Fruit fly (Drosophila melanogaster) S2 (cell line): Measurements from ENCODE around the gene CG10089.
A peak's percentile ranks its signal among the peaks of the same experiment; 100 is the strongest.

Experiments
- CG8478 ChIP-seq: fragments of >200 bp; optimal IDR thresholded peaks from 2 replicates; lab custom pipeline; 2018
- CTCF ChIP-seq, 2 experiments: fragments of >200 bp; optimal IDR thresholded peaks; 2 replicates each; lab custom pipeline; 2018

CG10089 gene

DNA sequence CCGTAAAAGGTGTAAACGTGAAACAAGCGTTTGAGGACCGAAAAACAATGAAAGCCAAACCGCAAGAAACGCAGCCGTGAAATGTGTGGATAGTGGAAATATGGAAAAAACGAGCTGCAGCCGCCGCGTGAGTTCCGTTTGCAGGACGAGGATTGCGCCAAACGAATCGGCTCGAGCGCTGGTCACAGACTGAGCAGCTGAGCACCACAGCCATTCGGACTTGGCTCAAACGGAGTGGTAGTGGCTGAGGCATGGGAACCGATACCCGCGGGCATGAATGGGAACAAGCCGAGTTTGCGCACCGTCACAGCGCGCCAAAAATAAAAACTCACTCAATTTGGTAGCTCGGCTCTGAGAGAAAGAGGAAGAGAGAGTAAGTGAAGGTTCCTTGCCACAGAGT lies at the start of gene CG10089:
Gene CG10089, minus strand, starts transcription at position 181 of the 400 bp plus-strand sequence.
- TF ChIP-seq CTCF (optimal IDR thresholded peaks at IDR 0.05; lab: Kevin White, UChicago) (no peak), CG8478 (lab: Kevin White, UChicago) (no peak)

dm6 chr3L:13519555-13520284 lies 45.1 kb upstream of the CG10089 start, which contains the start of gene CG10710:
CG10710 (minus strand) TSS chr3L:13519605.
- TF ChIP-seq CG8478 (lab: Kevin White, UChicago) (no peak), CTCF (optimal IDR thresholded peaks at IDR 0.05; lab: Kevin White, UChicago) (no peak)

DNA sequence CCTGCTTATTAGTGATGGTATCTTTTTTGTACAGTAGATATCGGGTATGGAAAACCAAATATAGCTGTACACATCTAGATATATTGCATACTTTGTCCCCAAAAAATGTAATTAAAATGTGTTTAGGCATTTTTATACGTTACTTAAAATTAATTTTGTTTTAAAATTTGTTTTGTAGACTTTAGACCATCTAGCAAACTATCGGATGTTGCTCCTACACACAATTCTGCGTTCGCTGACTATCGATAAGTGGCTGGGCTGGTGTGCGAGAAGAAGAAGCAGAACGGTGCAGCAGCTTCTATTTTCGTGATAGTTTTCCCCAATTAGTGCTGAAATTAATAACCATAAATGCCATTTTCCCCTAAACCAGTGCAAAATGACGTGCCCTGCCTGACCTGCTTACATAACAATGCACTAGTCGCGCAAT lies 38.5 kb upstream of the CG10089 start, which contains the start of the genes Vps36 and Liprin-beta:
Gene Vps36, minus strand, starts transcription at position 1 of the 427 bp plus-strand sequence.
Gene Liprin-beta, plus strand, starts transcription at position 143 of the 427 bp plus-strand sequence.
- TF ChIP-seq CG8478 (lab: Kevin White, UChicago) (no peak), CTCF (optimal IDR thresholded peaks at IDR 0.05; lab: Kevin White, UChicago) (no peak)

- TF ChIP-seq CTCF (optimal IDR thresholded peaks at IDR 0.05; lab: Kevin White, UChicago), result no peak
- no peak for TF ChIP-seq CG8478 (lab: Kevin White, UChicago)
Observed at dm6 chr3L:13503631-13504030, 29.0 kb upstream of the CG10089 start.

- TF ChIP-seq CG8478 (lab: Kevin White, UChicago) (no peak), CTCF (optimal IDR thresholded peaks at IDR 0.05; lab: Kevin White, UChicago) (peak; percentile 29 to 49)
Observed at dm6 chr3L:13502484-13503109, 28.0 kb upstream of the CG10089 start, which contains the start of gene Spt20. Spt20 (plus strand) TSS chr3L:13502707.

dm6 chr3L:13499932-13500719 lies 25.5 kb upstream of the CG10089 start:
- TF ChIP-seq CTCF (optimal IDR thresholded peaks at IDR 0.05; lab: Kevin White, UChicago), result no peak
- no peak for TF ChIP-seq CG8478 (lab: Kevin White, UChicago)

DNA sequence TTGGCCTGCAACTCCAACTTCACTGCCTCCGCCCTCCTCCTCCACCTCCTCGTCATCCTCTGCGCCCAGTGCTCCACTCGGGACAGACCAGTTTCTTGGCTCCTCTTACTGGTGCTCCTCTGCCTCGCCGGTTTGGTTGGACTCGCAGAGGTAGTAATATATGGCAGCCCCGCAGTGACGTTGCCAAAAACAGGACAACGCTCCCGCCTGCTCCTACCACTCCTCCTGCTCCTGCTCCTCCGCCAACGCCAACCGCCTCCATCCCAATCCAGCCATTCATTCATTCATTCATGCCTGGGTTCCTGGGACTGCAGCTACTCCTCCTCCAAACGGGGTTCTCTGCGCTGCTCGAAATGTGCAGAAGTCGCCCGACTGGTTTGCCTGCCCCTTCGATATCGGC lies 24.9 kb upstream of the CG10089 start:
- TF ChIP-seq CG8478 (lab: Kevin White, UChicago) (no peak), CTCF (optimal IDR thresholded peaks at IDR 0.05; lab: Kevin White, UChicago) (no peak)

DNA sequence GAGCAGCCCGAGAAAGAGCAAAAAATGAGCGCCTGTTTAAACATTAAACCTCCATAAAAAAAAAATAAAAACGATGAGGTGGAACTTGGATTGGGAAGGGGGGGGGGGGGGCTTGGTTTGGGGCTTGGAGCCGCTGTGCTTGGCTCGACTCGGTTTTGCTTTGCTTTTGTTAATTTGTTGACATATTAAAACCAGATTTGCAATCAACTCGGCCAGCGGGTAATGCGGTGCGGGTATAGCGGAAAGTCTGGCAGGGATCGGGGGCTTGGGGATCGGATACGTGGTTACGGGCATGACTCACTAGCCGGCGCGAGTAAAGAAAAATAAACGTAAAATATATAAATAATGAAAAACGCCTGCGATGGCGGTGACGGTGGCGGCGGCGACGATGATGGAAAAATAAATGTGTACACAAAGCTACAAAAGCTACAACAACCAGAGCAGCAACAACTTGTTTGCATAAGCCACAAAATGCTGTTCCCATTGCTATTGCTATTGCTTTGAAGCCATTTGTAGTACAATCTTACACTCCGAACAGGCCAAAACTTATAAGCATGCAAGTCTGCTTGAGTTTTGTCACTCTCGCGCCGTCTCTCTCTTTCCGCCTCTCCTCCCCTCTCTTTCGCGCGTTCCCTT lies 23.3 kb upstream of the CG10089 start:
- TF ChIP-seq CTCF (optimal IDR thresholded peaks at IDR 0.05; lab: Kevin White, UChicago), result no peak
- TF ChIP-seq CG8478 (lab: Kevin White, UChicago), result no peak

dm6 chr3L:13495065-13495464 lies 20.5 kb upstream of the CG10089 start:
- no peak for TF ChIP-seq CG8478 (lab: Kevin White, UChicago)
- no peak for TF ChIP-seq CTCF (optimal IDR thresholded peaks at IDR 0.05; lab: Kevin White, UChicago)

DNA sequence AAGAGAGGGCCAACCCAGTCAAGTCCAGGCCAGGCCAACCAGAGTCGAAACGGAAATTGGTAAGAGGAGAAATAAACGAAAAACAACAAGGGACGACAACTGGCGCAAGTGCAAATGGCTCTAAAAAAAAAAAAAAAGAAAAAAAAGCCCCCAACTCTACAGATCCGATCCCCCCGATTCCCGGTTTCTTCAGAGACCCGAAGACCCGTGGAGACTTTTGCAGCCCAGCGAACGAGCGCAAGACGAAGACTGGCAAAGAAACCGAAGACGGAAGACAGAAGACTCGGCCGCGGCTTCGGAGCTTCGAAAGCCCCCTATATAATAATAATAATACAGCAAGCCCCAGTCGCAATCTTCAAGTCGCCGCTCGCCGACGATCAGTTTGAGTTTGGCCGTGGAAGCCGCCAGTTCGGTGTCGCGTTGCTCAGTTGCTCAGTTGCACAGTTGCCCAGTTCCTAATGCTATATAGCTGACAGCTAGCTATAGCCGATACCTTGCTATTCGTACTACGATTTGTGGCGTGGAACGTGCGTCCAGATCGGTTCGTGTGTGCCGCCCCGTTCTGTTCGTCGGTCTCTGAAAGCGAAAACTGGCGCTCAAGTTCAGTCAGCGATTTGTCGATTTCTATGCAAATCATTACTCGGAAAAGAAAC lies 19.9 kb upstream of the CG10089 start:
- TF ChIP-seq CTCF (optimal IDR thresholded peaks at IDR 0.05; lab: Kevin White, UChicago) (no peak), CG8478 (lab: Kevin White, UChicago) (no peak)

DNA sequence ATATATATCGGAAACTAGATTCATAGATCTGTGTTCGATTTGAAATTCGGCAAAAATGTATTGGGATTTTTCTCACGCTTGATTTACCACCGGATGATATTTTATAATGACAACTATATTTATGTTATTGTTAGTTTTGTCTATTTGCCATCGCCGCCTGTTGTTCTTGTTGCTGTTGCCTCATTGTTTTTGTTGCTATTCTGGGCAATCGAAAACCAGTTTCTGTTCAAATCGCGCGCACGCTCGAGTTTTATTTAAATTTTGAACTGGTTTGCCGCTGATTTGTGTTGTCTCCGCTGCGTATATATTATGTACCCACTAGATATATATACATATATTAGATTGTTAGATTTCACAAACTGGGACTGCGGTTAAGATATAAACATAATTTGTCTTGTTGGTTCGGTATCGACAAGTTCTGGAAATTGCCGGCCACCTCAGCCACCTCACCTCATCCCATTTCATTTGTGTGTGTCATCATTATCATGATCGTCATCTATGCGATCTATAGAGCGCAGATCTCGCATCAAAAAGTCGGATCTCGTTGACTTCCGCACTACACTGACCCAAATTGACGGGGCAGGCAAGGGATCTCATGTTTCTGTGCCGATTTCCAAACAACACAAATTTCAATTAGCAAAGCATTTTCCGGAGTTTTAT lies 16.2 kb upstream of the CG10089 start:
- TF ChIP-seq CTCF (optimal IDR thresholded peaks at IDR 0.05; lab: Kevin White, UChicago), result no peak
- TF ChIP-seq CG8478 (lab: Kevin White, UChicago), result no peak

dm6 chr3L:13489193-13489752 lies 14.7 kb upstream of the CG10089 start:
- TF ChIP-seq CTCF (optimal IDR thresholded peaks at IDR 0.05; lab: Kevin White, UChicago) (no peak), CG8478 (lab: Kevin White, UChicago) (no peak)
